Fruit fly (Drosophila melanogaster) whole organism, embryonic: Measurements from ENCODE around the gene CG14856.
A peak's percentile ranks its signal among the peaks of the same experiment; 100 is the strongest.

Source experiments
- Antp ChIP-seq: fragments of 200-800 bp; sonication (Bioruptor generic); optimal IDR thresholded peaks from 3 replicates; lab custom pipeline; 2016; ENCODE audit warnings: missing biosample characterization, missing genetic modification characterization
- CG11560 ChIP-seq: fragments of 200-800 bp; sonication (Bioruptor generic); IDR thresholded peaks from 3 replicates; pipeline ENCODE4 v1.3.6; 2022; ENCODE audit warnings: missing biosample characterization, missing genetic modification characterization
- CG12155 ChIP-seq: fragments of 200-800 bp; sonication (Bioruptor generic); optimal IDR thresholded peaks from 3 replicates; lab custom pipeline; 2016; ENCODE audit warnings: missing biosample characterization, missing genetic modification characterization
- CG14667 ChIP-seq: fragments of 200-800 bp; sonication (Bioruptor generic); IDR thresholded peaks from 2 replicates; pipeline ENCODE4 v1.3.6; 2022; ENCODE audit warnings: missing biosample characterization, missing genetic modification characterization
- CG14710 ChIP-seq: fragments of 200-800 bp; sonication (Bioruptor generic); optimal IDR thresholded peaks from 3 replicates; lab custom pipeline; 2019; ENCODE audit warnings: missing biosample characterization, mild to moderate bottlenecking, missing genetic modification characterization, moderate library complexity
- CG15011 ChIP-seq: fragments of 200-800 bp; sonication (Bioruptor generic); optimal IDR thresholded peaks from 3 replicates; lab custom pipeline; 2018; ENCODE audit warnings: missing biosample characterization, mild to moderate bottlenecking, missing genetic modification characterization
- CG15601 ChIP-seq: fragments of 200-800 bp; sonication (Bioruptor generic); optimal IDR thresholded peaks from 3 replicates; lab custom pipeline; 2019; ENCODE audit warnings: missing biosample characterization, mild to moderate bottlenecking, missing genetic modification characterization, moderate library complexity
- CG1647 ChIP-seq: fragments of 200-800 bp; sonication (Bioruptor generic); optimal IDR thresholded peaks from 3 replicates; lab custom pipeline; 2016; ENCODE audit warnings: missing biosample characterization, missing genetic modification characterization
- CG16779 ChIP-seq: fragments of 200-800 bp; sonication (Bioruptor generic); IDR thresholded peaks from 2 replicates; pipeline ENCODE4 v1.3.6; 2022; ENCODE audit warnings: missing biosample characterization, missing genetic modification characterization
- CG17361 ChIP-seq: fragments of 200-800 bp; sonication (Bioruptor generic); IDR thresholded peaks from 3 replicates; pipeline ENCODE4 v1.3.6; 2022; ENCODE audit warnings: missing biosample characterization, missing genetic modification characterization
- CG17612 ChIP-seq: fragments of 200-800 bp; sonication (Bioruptor generic); IDR thresholded peaks from 2 replicates; pipeline ENCODE4 v1.3.6; 2022; ENCODE audit warnings: missing biosample characterization, missing genetic modification characterization
- CG18599 ChIP-seq: fragments of 200-800 bp; sonication (Bioruptor generic); optimal IDR thresholded peaks from 3 replicates; lab custom pipeline; 2017; ENCODE audit warnings: missing biosample characterization, missing genetic modification characterization, mild to moderate bottlenecking, moderate library complexity, missing genetic modification reagents
- CG2199 ChIP-seq: fragments of 200-800 bp; sonication (Bioruptor generic); IDR thresholded peaks from 3 replicates; pipeline ENCODE4 v1.3.6; 2022; ENCODE audit warnings: missing biosample characterization, missing genetic modification characterization
- CG32532 ChIP-seq: fragments of 200-800 bp; sonication (Bioruptor generic); IDR thresholded peaks from 2 replicates; pipeline ENCODE4 v1.3.6; 2022; ENCODE audit warnings: missing biosample characterization, missing genetic modification characterization
- CG32767 ChIP-seq: fragments of 200-800 bp; sonication (Bioruptor generic); IDR thresholded peaks from 2 replicates; pipeline ENCODE4 v1.3.6; 2022; ENCODE audit warnings: missing biosample characterization, missing genetic modification characterization
- CG6689 ChIP-seq: fragments of 200-800 bp; sonication (Bioruptor generic); IDR thresholded peaks from 2 replicates; pipeline ENCODE4 v1.3.6; 2022; ENCODE audit warnings: missing biosample characterization, missing genetic modification characterization
- CG8359 ChIP-seq: fragments of 200-800 bp; sonication (Bioruptor generic); optimal IDR thresholded peaks from 2 replicates; lab custom pipeline; 2017; ENCODE audit warnings: missing biosample characterization, mild to moderate bottlenecking, missing genetic modification characterization, borderline replicate concordance
- CG8388 ChIP-seq: fragments of 200-800 bp; sonication (Bioruptor generic); optimal IDR thresholded peaks from 2 replicates; lab custom pipeline; 2019; ENCODE audit warnings: missing biosample characterization, mild to moderate bottlenecking, missing genetic modification characterization, moderate library complexity
- CG9215 ChIP-seq: fragments of 200-800 bp; sonication (Bioruptor generic); IDR thresholded peaks from 2 replicates; pipeline ENCODE4 v1.3.6; 2022; ENCODE audit warnings: missing biosample characterization, missing genetic modification characterization
- CG9797 ChIP-seq: fragments of 200-800 bp; sonication (Bioruptor generic); optimal IDR thresholded peaks from 3 replicates; lab custom pipeline; 2018; ENCODE audit warnings: missing biosample characterization, mild to moderate bottlenecking, missing genetic modification characterization
- D ChIP-seq, 2 experiments: fragments of 200-800 bp in 1 of 2; fragments of >200 bp in 1 of 2; sonication (Bioruptor generic) in 1 of 2; optimal IDR thresholded peaks; 2 replicates in 1 of 2; 3 replicates in 1 of 2; lab custom pipeline; 2017; ENCODE audit warnings: mild to moderate bottlenecking in 1 of 2, missing biosample characterization in 1 of 2, missing genetic modification characterization in 1 of 2, missing genetic modification reagents in 1 of 2
- Ets97D ChIP-seq: fragments of 200-800 bp; sonication (Bioruptor generic); optimal IDR thresholded peaks from 3 replicates; lab custom pipeline; 2016; ENCODE audit warnings: missing biosample characterization, missing genetic modification characterization
- Fer1 ChIP-seq: fragments of 200-800 bp; sonication (Bioruptor generic); optimal IDR thresholded peaks from 2 replicates; lab custom pipeline; 2017; ENCODE audit warnings: missing biosample characterization, mild to moderate bottlenecking, missing genetic modification characterization
- Hand ChIP-seq: fragments of 200-800 bp; sonication (Bioruptor generic); optimal IDR thresholded peaks from 2 replicates; lab custom pipeline; 2017; ENCODE audit warnings: mild to moderate bottlenecking, missing biosample characterization, missing genetic modification reagents, missing genetic modification characterization
- HmgD ChIP-seq: fragments of 200-800 bp; sonication (Bioruptor generic); optimal IDR thresholded peaks from 3 replicates; lab custom pipeline; 2016; ENCODE audit warnings: missing biosample characterization, missing genetic modification characterization
- Hsf ChIP-seq: fragments of 200-800 bp; sonication (Bioruptor generic); optimal IDR thresholded peaks from 3 replicates; lab custom pipeline; 2016; ENCODE audit warnings: missing biosample characterization, missing genetic modification characterization
- MTF-1 ChIP-seq: fragments of 200-800 bp; sonication (Bioruptor generic); optimal IDR thresholded peaks from 2 replicates; lab custom pipeline; 2018; ENCODE audit warnings: missing biosample characterization, mild to moderate bottlenecking, missing genetic modification characterization, borderline replicate concordance
- NC2α ChIP-seq: fragments of 200-800 bp; sonication (Bioruptor generic); optimal IDR thresholded peaks from 2 replicates; lab custom pipeline; 2016; ENCODE audit warnings: missing biosample characterization, missing genetic modification characterization
- Ptx1 ChIP-seq: fragments of 200-800 bp; sonication (Bioruptor generic); IDR thresholded peaks from 2 replicates; pipeline ENCODE4 v1.3.6; 2022; ENCODE audit warnings: missing biosample characterization, missing genetic modification characterization
- Spps ChIP-seq: fragments of 200-800 bp; sonication (Bioruptor generic); optimal IDR thresholded peaks from 2 replicates; lab custom pipeline; 2018; ENCODE audit warnings: missing biosample characterization, mild to moderate bottlenecking, missing genetic modification characterization
- Sry-β ChIP-seq: fragments of 200-800 bp; sonication (Bioruptor generic); optimal IDR thresholded peaks from 2 replicates; lab custom pipeline; 2018; ENCODE audit warnings: missing biosample characterization, mild to moderate bottlenecking, missing genetic modification characterization, moderate library complexity
- Tbp ChIP-seq: fragments of >200 bp; optimal IDR thresholded peaks from 2 replicates; lab custom pipeline; 2018; ENCODE audit warnings: missing biosample characterization, missing genetic modification characterization
- Vsx1 ChIP-seq: fragments of 200-800 bp; sonication (Bioruptor generic); optimal IDR thresholded peaks from 2 replicates; lab custom pipeline; 2017; ENCODE audit warnings: missing biosample characterization, mild to moderate bottlenecking, missing genetic modification characterization, missing genetic modification reagents
- ap ChIP-seq: fragments of 200-800 bp; sonication (Bioruptor generic); IDR thresholded peaks from 2 replicates; pipeline ENCODE4 v1.3.6; 2022; ENCODE audit warnings: missing biosample characterization, missing genetic modification characterization
- bigmax ChIP-seq: fragments of 200-800 bp; sonication (Bioruptor generic); optimal IDR thresholded peaks from 2 replicates; lab custom pipeline; 2018; ENCODE audit warnings: missing biosample characterization, mild to moderate bottlenecking, missing genetic modification characterization
- cad ChIP-seq: fragments of >200 bp; optimal IDR thresholded peaks from 2 replicates; lab custom pipeline; 2017; ENCODE audit warnings: missing biosample characterization, missing genetic modification characterization
- cwo ChIP-seq: fragments of 200-800 bp; sonication (Bioruptor generic); optimal IDR thresholded peaks from 3 replicates; lab custom pipeline; 2017; ENCODE audit warnings: missing biosample characterization, missing genetic modification characterization, mild to moderate bottlenecking, moderate library complexity, missing genetic modification reagents
- dysf ChIP-seq: fragments of 200-800 bp; sonication (Bioruptor generic); IDR thresholded peaks from 3 replicates; pipeline ENCODE4 v1.3.6; 2022; ENCODE audit warnings: missing biosample characterization, missing genetic modification characterization
- eyg ChIP-seq: fragments of 200-800 bp; sonication (Bioruptor generic); optimal IDR thresholded peaks from 3 replicates; lab custom pipeline; 2016; ENCODE audit warnings: missing biosample characterization, missing genetic modification characterization
- gcm2 ChIP-seq: fragments of 200-800 bp; sonication (Bioruptor generic); optimal IDR thresholded peaks from 2 replicates; lab custom pipeline; 2016; ENCODE audit warnings: missing biosample characterization, missing genetic modification characterization
- hbn ChIP-seq: fragments of 200-800 bp; sonication (Bioruptor generic); IDR thresholded peaks from 2 replicates; pipeline ENCODE4 v1.3.6; 2022; ENCODE audit warnings: missing biosample characterization, missing genetic modification characterization; ENCODE audit not compliant: partially characterized antibody
- hth ChIP-seq: fragments of >200 bp; optimal IDR thresholded peaks from 2 replicates; lab custom pipeline; 2017; ENCODE audit warnings: inconsistent platforms
- klu ChIP-seq: fragments of 200-800 bp; sonication (Bioruptor generic); IDR thresholded peaks from 2 replicates; pipeline ENCODE4 v1.3.6; 2022; ENCODE audit warnings: missing biosample characterization, missing genetic modification characterization
- kni ChIP-seq: fragments of 200-800 bp; sonication (Bioruptor generic); optimal IDR thresholded peaks from 3 replicates; lab custom pipeline; 2017; ENCODE audit warnings: mild to moderate bottlenecking, missing biosample characterization, missing genetic modification reagents, missing genetic modification characterization
- knrl ChIP-seq: fragments of 200-800 bp; sonication (Bioruptor generic); IDR thresholded peaks from 3 replicates; pipeline ENCODE4 v1.3.6; 2022; ENCODE audit warnings: missing biosample characterization, missing genetic modification characterization; ENCODE audit not compliant: partially characterized antibody
- lbe ChIP-seq: fragments of 200-800 bp; sonication (Bioruptor generic); optimal IDR thresholded peaks from 2 replicates; lab custom pipeline; 2016; ENCODE audit warnings: missing biosample characterization, mild to moderate bottlenecking, missing genetic modification characterization
- nerfin-2 ChIP-seq: fragments of 200-800 bp; sonication (Bioruptor generic); IDR thresholded peaks from 2 replicates; pipeline ENCODE4 v1.3.6; 2022; ENCODE audit warnings: missing biosample characterization, missing genetic modification characterization; ENCODE audit not compliant: partially characterized antibody
- p53 ChIP-seq: fragments of 200-800 bp; sonication (Bioruptor generic); optimal IDR thresholded peaks from 2 replicates; lab custom pipeline; 2016; ENCODE audit warnings: missing biosample characterization, missing genetic modification characterization
- pita ChIP-seq: fragments of 200-800 bp; sonication (Bioruptor generic); optimal IDR thresholded peaks from 2 replicates; lab custom pipeline; 2017; ENCODE audit warnings: missing biosample characterization, mild to moderate bottlenecking, missing genetic modification characterization
- pzg ChIP-seq: fragments of 200-800 bp; sonication (Bioruptor generic); optimal IDR thresholded peaks from 3 replicates; lab custom pipeline; 2018; ENCODE audit warnings: missing biosample characterization, mild to moderate bottlenecking, missing genetic modification characterization, moderate library complexity
- wek ChIP-seq: fragments of 200-800 bp; sonication (Bioruptor generic); optimal IDR thresholded peaks from 3 replicates; lab custom pipeline; 2018; ENCODE audit warnings: missing biosample characterization, mild to moderate bottlenecking, missing genetic modification characterization, moderate library complexity

CG14856 gene

dm6 chr3R:14817721-14818215 is 19.0 kb downstream of the CG14856 start (continued):
- TF ChIP-seq CG9215 (GFP tag; lab: Robert Waterston, UW) (no peak), CG18599 (no peak), CG16779 (no peak), gcm2 (GFP tag; lab: Kevin White, UChicago) (no peak), knrl (no peak), CG8388 (no peak), CG9797 (no peak), kni (GFP tag; lab: Kevin White, UChicago) (peak; percentile 67), Tbp (GFP tag; lab: Kevin White, UChicago) (no peak), Spps (tag; lab: Kevin White, UChicago) (no peak), CG14667 (GFP tag; lab: Robert Waterston, UW) (no peak), CG17612 (GFP tag; lab: Robert Waterston, UW) (no peak), CG14710 (tag; lab: Kevin White, UChicago) (no peak), Fer1 (GFP tag; lab: Kevin White, UChicago) (peak; percentile 55), dysf (GFP tag; lab: Robert Waterston, UW) (no peak), cad (GFP tag; lab: Kevin White, UChicago) (no peak), pzg (no peak), CG1647 (GFP tag; lab: Kevin White, UChicago) (no peak), cwo (GFP tag; lab: Kevin White, UChicago) (peak; percentile 34), Hsf (no peak), CG32532 (peak; percentile 35; the same call in 1 of the 2 replicates), CG17361 (GFP tag; lab: Robert Waterston, UW) (no peak), Antp (GFP tag; lab: Kevin White, UChicago) (no peak), bigmax (GFP tag; lab: Kevin White, UChicago) (no peak), D (optimal IDR thresholded peaks at IDR 0.05; lab: Kevin White, UChicago) (no peak), D (GFP tag; optimal IDR thresholded peaks at IDR 0.05; lab: Kevin White, UChicago) (no peak), CG2199 (GFP tag; lab: Robert Waterston, UW) (no peak), HmgD (GFP tag; lab: Kevin White, UChicago) (no peak), MTF-1 (no peak), nerfin-2 (no peak; the same call in 1 of the 2 replicates), CG15011 (no peak), pita (GFP tag; lab: Kevin White, UChicago) (no peak), klu (GFP tag; lab: Robert Waterston, UW) (no peak), CG8359 (GFP tag; lab: Kevin White, UChicago) (no peak), p53 (no peak), CG12155 (GFP tag; lab: Kevin White, UChicago) (peak; percentile 96), Vsx1 (GFP tag; lab: Kevin White, UChicago) (no peak), NC2α (GFP tag; lab: Kevin White, UChicago) (no peak), eyg (GFP tag; lab: Kevin White, UChicago) (no peak), wek (GFP tag; lab: Kevin White, UChicago) (no peak), CG15601 (tag; lab: Kevin White, UChicago) (peak; percentile 7), lbe (GFP tag; lab: Kevin White, UChicago) (peak; percentile 53), CG11560 (tag; lab: Robert Waterston, UW) (no peak), CG6689 (GFP tag; lab: Robert Waterston, UW) (no peak), Hand (GFP tag; lab: Kevin White, UChicago) (no peak), Ptx1 (GFP tag; lab: Robert Waterston, UW) (no peak), CG32767 (GFP tag; lab: Robert Waterston, UW) (no peak), Sry-β (GFP tag; lab: Kevin White, UChicago) (no peak), Ets97D (GFP tag; lab: Kevin White, UChicago) (no peak), hbn (GFP tag; lab: Robert Waterston, UW) (no peak), ap (GFP tag; lab: Robert Waterston, UW) (no peak), hth (lab: Kevin White, UChicago) (no peak)
